Worm (Caenorhabditis elegans) whole organism, L4 larva: Measurements from ENCODE around the gene K08D12.3.
A peak's percentile ranks its signal among the peaks of the same experiment; 100 is the strongest.
"Not testable (repeated sequence)": the region's sequence is repeated elsewhere in the genome, so short reads cannot be mapped to it uniquely, and the experiment has no call there.

Experiments
- F26F4.8 ChIP-seq: fragments of 200-800 bp; sonication (Bioruptor generic); conservative IDR thresholded peaks from 2 replicates; pipeline ENCODE4 v1.3.6; 2022; ENCODE audit warnings: missing genetic modification characterization, missing compliant biosample characterization
- Y48G9A.11 ChIP-seq: fragments of 200-800 bp; sonication (Bioruptor generic); IDR thresholded peaks from 2 replicates; pipeline ENCODE4 v1.3.6; 2022; ENCODE audit warnings: missing genetic modification reagents, missing genetic modification characterization, missing compliant biosample characterization
- aly-2 ChIP-seq: sonication (generic microtip); optimal IDR thresholded peaks from 2 replicates; lab custom pipeline; 2018; ENCODE audit warnings: missing biosample characterization, missing genetic modification characterization
- ama-1 ChIP-seq: fragments of 150-350 bp; optimal IDR thresholded peaks from 2 replicates; lab custom pipeline; 2014; ENCODE audit warnings: inconsistent platforms, mixed read lengths
- arid-1 ChIP-seq: fragments of 200-800 bp; sonication (Bioruptor generic); conservative IDR thresholded peaks from 2 replicates; pipeline ENCODE4 v1.3.6; 2022; ENCODE audit warnings: missing genetic modification reagents, missing genetic modification characterization, missing compliant biosample characterization
- ceh-20 ChIP-seq: fragments of 200-800 bp; sonication (Bioruptor generic); IDR thresholded peaks from 2 replicates; pipeline ENCODE4 v1.3.6; 2022; ENCODE audit warnings: missing genetic modification reagents, missing genetic modification characterization, missing compliant biosample characterization
- ceh-44 ChIP-seq: fragments of 200-800 bp; sonication (Bioruptor generic); IDR thresholded peaks from 2 replicates; pipeline ENCODE4 v1.3.6; 2022; ENCODE audit warnings: missing genetic modification reagents, missing genetic modification characterization, missing compliant biosample characterization
- ces-1 ChIP-seq: fragments of 150-350 bp; sonication (generic microtip); optimal IDR thresholded peaks from 4 replicates; lab custom pipeline; 2014; ENCODE audit warnings: missing biosample characterization, missing genetic modification reagents, missing genetic modification characterization
- cey-2 ChIP-seq: sonication (generic microtip); optimal IDR thresholded peaks from 3 replicates; lab custom pipeline; 2017; ENCODE audit warnings: missing genetic modification characterization, mild to moderate bottlenecking, missing compliant biosample characterization, antibody characterized with exemption, borderline replicate concordance; ENCODE audit not compliant: insufficient read depth
- daf-12 ChIP-seq: fragments of 150-350 bp; optimal IDR thresholded peaks from 2 replicates; lab custom pipeline; 2014; ENCODE audit warnings: missing biosample characterization, missing genetic modification reagents, missing genetic modification characterization
- daf-16 ChIP-seq, 3 experiments: sonication (generic microtip); optimal IDR thresholded peaks; 2 replicates each; lab custom pipeline; 2016 to 2017; ENCODE audit warnings: missing genetic modification characterization in 3 of 3, missing genetic modification reagents in 3 of 3, mild to moderate bottlenecking in 2 of 3, missing compliant biosample characterization in 2 of 3, missing biosample characterization in 1 of 3, moderate library complexity in 1 of 3
- daf-19 ChIP-seq: fragments of 200-800 bp; sonication (Bioruptor generic); conservative IDR thresholded peaks from 2 replicates; pipeline ENCODE4 v1.3.6; 2022; ENCODE audit warnings: missing genetic modification characterization, missing compliant biosample characterization
- dmd-8 ChIP-seq: fragments of 200-800 bp; sonication (Bioruptor generic); IDR thresholded peaks from 2 replicates; pipeline ENCODE4 v1.3.6; 2022; ENCODE audit warnings: missing genetic modification characterization, missing compliant biosample characterization
- gei-8 ChIP-seq: fragments of 200-800 bp; sonication (Bioruptor generic); optimal IDR thresholded peaks from 2 replicates; lab custom pipeline; 2018; ENCODE audit warnings: mild to moderate bottlenecking, missing genetic modification characterization, missing compliant biosample characterization
- hif-1 ChIP-seq, 2 experiments: sonication (generic microtip); optimal IDR thresholded peaks; 2 replicates each; lab custom pipeline; 2016 to 2017; ENCODE audit warnings: missing compliant biosample characterization in 2 of 2, missing genetic modification characterization in 2 of 2, missing genetic modification reagents in 2 of 2, missing genotype in 2 of 2, mild to moderate bottlenecking in 1 of 2
- jun-1 ChIP-seq: fragments of 150-350 bp; optimal IDR thresholded peaks from 2 replicates; lab custom pipeline; 2014; ENCODE audit warnings: missing biosample characterization, missing genetic modification reagents, missing genetic modification characterization
- lin-15B ChIP-seq: fragments of 150-350 bp; sonication (generic microtip); optimal IDR thresholded peaks from 3 replicates; lab custom pipeline; 2014; ENCODE audit warnings: missing biosample characterization, missing genetic modification characterization
- lin-29 ChIP-seq: fragments of 200-800 bp; sonication (Bioruptor generic); IDR thresholded peaks from 2 replicates; pipeline ENCODE4 v1.3.6; 2022; ENCODE audit warnings: missing genetic modification reagents, missing genetic modification characterization, missing compliant biosample characterization
- lin-38 ChIP-seq: fragments of 200-800 bp; sonication (Bioruptor generic); IDR thresholded peaks from 2 replicates; pipeline ENCODE4 v1.3.6; 2022; ENCODE audit warnings: missing genetic modification reagents, missing genetic modification characterization, missing compliant biosample characterization
- lir-3 ChIP-seq: sonication (generic microtip); optimal IDR thresholded peaks from 2 replicates; lab custom pipeline; 2016; ENCODE audit warnings: mild to moderate bottlenecking, missing genetic modification characterization, missing compliant biosample characterization
- madf-9 ChIP-seq: fragments of 200-800 bp; sonication (Bioruptor generic); conservative IDR thresholded peaks from 2 replicates; pipeline ENCODE4 v1.3.6; 2022; ENCODE audit warnings: missing genetic modification reagents, missing genetic modification characterization, missing compliant biosample characterization
- mdt-29 ChIP-seq: fragments of 200-800 bp; sonication (Bioruptor generic); IDR thresholded peaks from 2 replicates; pipeline ENCODE4 v1.3.6; 2022; ENCODE audit warnings: missing genetic modification reagents, missing genetic modification characterization, missing compliant biosample characterization
- mes-2 ChIP-seq: sonication (generic microtip); optimal IDR thresholded peaks from 2 replicates; lab custom pipeline; 2016; ENCODE audit warnings: missing genotype, mild to moderate bottlenecking, missing genetic modification characterization, missing compliant biosample characterization; ENCODE audit not compliant: poor library complexity, severe bottlenecking
- mxl-2 ChIP-seq: fragments of 200-800 bp; sonication (Bioruptor generic); conservative IDR thresholded peaks from 2 replicates; pipeline ENCODE4 v1.3.6; 2022; ENCODE audit warnings: missing genetic modification reagents, missing genetic modification characterization, missing compliant biosample characterization
- nhr-6 ChIP-seq: fragments of 150-350 bp; optimal IDR thresholded peaks from 2 replicates; lab custom pipeline; 2014; ENCODE audit warnings: missing biosample characterization, missing genetic modification characterization
- pha-4 ChIP-seq, 2 experiments: fragments of 150-350 bp in 1 of 2; fragments of 200-800 bp in 1 of 2; sonication (Bioruptor generic) in 1 of 2; IDR thresholded peaks in 1 of 2; optimal IDR thresholded peaks in 1 of 2; 2 replicates each; pipeline versions ENCODE4 v1.3.6 to Lab custom; 2014 to 2022; ENCODE audit warnings: missing genetic modification characterization in 2 of 2, missing genetic modification reagents in 2 of 2, missing biosample characterization in 1 of 2, missing compliant biosample characterization in 1 of 2
- set-16 ChIP-seq: fragments of 200-800 bp; sonication (Bioruptor generic); IDR thresholded peaks from 2 replicates; pipeline ENCODE4 v1.3.6; 2022; ENCODE audit warnings: missing genetic modification reagents, missing genetic modification characterization, missing compliant biosample characterization
- skn-1 ChIP-seq: fragments of 150-350 bp; optimal IDR thresholded peaks from 2 replicates; lab custom pipeline; 2014; ENCODE audit warnings: missing biosample characterization, missing genetic modification characterization
- snpc-1.2 ChIP-seq: fragments of 200-800 bp; sonication (Bioruptor generic); IDR thresholded peaks from 2 replicates; pipeline ENCODE4 v1.3.6; 2022; ENCODE audit warnings: missing genetic modification reagents, missing genetic modification characterization, missing compliant biosample characterization
- tag-97 ChIP-seq: fragments of 200-800 bp; sonication (Bioruptor generic); IDR thresholded peaks from 2 replicates; pipeline ENCODE4 v1.3.6; 2022; ENCODE audit warnings: missing genetic modification characterization, missing compliant biosample characterization
- tra-1 ChIP-seq: fragments of 200-800 bp; sonication (Bioruptor generic); IDR thresholded peaks from 2 replicates; pipeline ENCODE4 v1.3.6; 2022; ENCODE audit warnings: missing genetic modification reagents, missing genetic modification characterization, missing compliant biosample characterization
- unc-130 ChIP-seq: sonication (generic microtip); optimal IDR thresholded peaks from 2 replicates; lab custom pipeline; 2016; ENCODE audit warnings: missing genetic modification reagents, missing genetic modification characterization, missing compliant biosample characterization
- vab-7 ChIP-seq: fragments of 200-800 bp; sonication (Bioruptor generic); IDR thresholded peaks from 2 replicates; pipeline ENCODE4 v1.3.6; 2022; ENCODE audit warnings: missing genetic modification reagents, missing genetic modification characterization, missing compliant biosample characterization
- zag-1 ChIP-seq: fragments of 150-350 bp; optimal IDR thresholded peaks from 2 replicates; lab custom pipeline; 2014; ENCODE audit warnings: missing biosample characterization, missing genetic modification characterization
- zfp-2 ChIP-seq: sonication (generic microtip); optimal IDR thresholded peaks from 2 replicates; lab custom pipeline; 2016; ENCODE audit warnings: mild to moderate bottlenecking, missing genetic modification characterization, missing compliant biosample characterization
- zfp-3 ChIP-seq: fragments of 200-800 bp; sonication (Bioruptor generic); conservative IDR thresholded peaks from 2 replicates; pipeline ENCODE4 v1.3.6; 2022; ENCODE audit warnings: missing genetic modification reagents, missing genetic modification characterization, missing compliant biosample characterization
- ztf-11 ChIP-seq: fragments of 150-350 bp; optimal IDR thresholded peaks from 2 replicates; lab custom pipeline; 2014; ENCODE audit warnings: missing biosample characterization, missing genetic modification characterization
- ztf-7 ChIP-seq: fragments of 150-350 bp; optimal IDR thresholded peaks from 2 replicates; lab custom pipeline; 2014; ENCODE audit warnings: missing biosample characterization, missing genetic modification characterization

K08D12.3 gene

DNA sequence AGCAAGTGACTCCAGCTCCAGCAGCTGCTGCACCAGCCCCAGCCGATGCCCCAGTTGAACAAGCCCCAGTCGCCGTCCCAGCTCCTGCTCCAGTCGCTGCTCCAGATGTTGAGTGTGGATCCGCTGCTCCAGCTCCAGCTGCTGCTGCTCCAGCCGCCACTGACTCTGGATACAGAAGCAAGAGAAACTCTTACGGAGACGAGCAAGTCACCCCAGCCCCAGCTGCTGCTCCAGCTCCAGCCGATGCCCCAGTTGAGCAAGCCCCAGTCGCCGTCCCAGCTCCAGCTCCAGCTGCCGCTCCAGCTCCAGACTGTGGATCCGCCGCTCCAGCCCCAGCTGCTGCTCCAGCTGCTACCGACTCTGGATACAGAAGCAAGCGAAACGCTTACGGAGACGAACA lies 11.5 kb downstream of the K08D12.3 start:
- peak; percentile 36; the same call in 1 of the 2 replicates for TF ChIP-seq tra-1 (GFP tag; lab: Robert Waterston, UW)
- peak; percentile 7; the same call in 1 of the 2 replicates for TF ChIP-seq ceh-20 (GFP tag; lab: Robert Waterston, UW)
- no peak for TF ChIP-seq cey-2 (tag; lab: Kevin White, UChicago)
- TF ChIP-seq set-16 (GFP tag; lab: Robert Waterston, UW) = peak; percentile 96

DNA sequence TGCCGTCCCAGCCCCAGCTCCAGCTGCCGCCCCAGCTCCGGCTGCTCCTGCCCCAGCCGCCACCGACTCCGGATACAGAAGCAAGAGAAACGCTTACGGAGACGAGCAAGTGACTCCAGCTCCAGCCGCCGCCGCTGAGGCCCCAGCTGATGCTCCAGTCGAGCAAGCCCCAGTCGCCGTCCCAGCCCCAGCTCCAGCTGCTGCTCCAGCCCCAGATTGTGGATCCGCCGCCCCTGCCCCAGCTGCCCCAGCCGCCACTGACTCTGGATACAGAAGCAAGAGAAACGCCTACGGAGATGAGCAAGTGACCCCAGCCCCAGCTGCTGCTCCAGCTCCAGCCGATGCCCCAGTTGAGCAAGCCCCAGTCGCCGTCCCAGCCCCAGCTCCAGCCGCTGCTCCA lies 12.4 kb downstream of the K08D12.3 start:
- TF ChIP-seq pha-4 (GFP tag; IDR thresholded peaks at IDR 0.05; lab: Robert Waterston, UW) = 0 out of 2 replicates have a peak, but pooled peaks have one; percentile 66
- TF ChIP-seq pha-4 (tag; optimal IDR thresholded peaks at IDR 0.05; lab: Kevin White, UChicago) = not testable (repeated sequence)
- TF ChIP-seq vab-7 = 0 out of 2 replicates have a peak, but pooled peaks have one; percentile 25
- 0 out of 2 replicates have a peak, but pooled peaks have one; percentile 30 for TF ChIP-seq madf-9 (GFP tag; lab: Robert Waterston, UW)
- TF ChIP-seq snpc-1.2 (GFP tag; lab: Robert Waterston, UW) = 0 out of 2 replicates have a peak, but pooled peaks have one; percentile 36
- 0 out of 2 replicates have a peak, but pooled peaks have one; percentile 36 for TF ChIP-seq dmd-8 (GFP tag; lab: Robert Waterston, UW)
- TF ChIP-seq F26F4.8 (GFP tag; lab: Robert Waterston, UW) = peak; percentile 43; the same call in 1 of the 2 replicates
- TF ChIP-seq lin-38 (GFP tag; lab: Robert Waterston, UW) = peak; percentile 28
- peak; percentile 99 for TF ChIP-seq set-16 (GFP tag; lab: Robert Waterston, UW)
- peak; percentile 60; the same call in 1 of the 2 replicates for TF ChIP-seq zfp-3
- TF ChIP-seq ceh-20 (GFP tag; lab: Robert Waterston, UW) = peak; percentile 50; the same call in 1 of the 2 replicates

DNA sequence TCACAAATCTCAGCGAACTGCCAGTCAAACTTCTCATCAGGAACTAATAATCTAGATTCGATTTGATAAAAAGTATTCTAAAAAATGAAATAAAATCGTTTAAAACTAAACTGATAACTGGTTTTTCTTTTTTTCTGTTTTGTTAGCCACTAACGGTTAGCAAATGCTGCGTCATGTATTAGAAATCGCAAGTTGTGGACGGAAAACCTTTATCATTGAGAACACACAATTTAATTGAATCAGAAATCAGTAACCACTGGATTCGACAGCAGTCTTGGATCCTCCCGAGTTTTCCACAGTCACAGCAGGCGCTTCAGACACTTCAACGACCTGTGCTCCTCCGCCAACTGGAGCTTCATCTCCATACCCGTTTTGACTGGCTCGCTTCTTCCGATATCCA lies 12.9 kb downstream of the K08D12.3 start:
- TF ChIP-seq hif-1 (tag; optimal IDR thresholded peaks at IDR 0.05; lab: Kevin White, UChicago) = no peak
- TF ChIP-seq ztf-11 (tag; lab: Kevin White, UChicago) = no peak
- no peak for TF ChIP-seq jun-1 (tag; lab: Kevin White, UChicago)
- TF ChIP-seq gei-8 (GFP tag; lab: Kevin White, UChicago) = no peak
- 0 out of 2 replicates have a peak, but pooled peaks have one; percentile 6 for TF ChIP-seq mxl-2 (GFP tag; lab: Robert Waterston, UW)
- TF ChIP-seq daf-16 (GFP tag; optimal IDR thresholded peaks at IDR 0.05; lab: Kevin White, UChicago) = no peak
- no peak for TF ChIP-seq daf-16 (tag; optimal IDR thresholded peaks at IDR 0.05; lab: Kevin White, UChicago)
- TF ChIP-seq tag-97 (GFP tag; lab: Robert Waterston, UW) = no peak
- TF ChIP-seq zfp-2 (tag; lab: Kevin White, UChicago) = no peak
- TF ChIP-seq zfp-3 = peak; percentile 89
- no peak for TF ChIP-seq skn-1
- TF ChIP-seq ama-1 (lab: Kevin White, UChicago) = peak; percentile 46
- no peak for TF ChIP-seq ces-1 (GFP tag; lab: Kevin White, UChicago)
- TF ChIP-seq zag-1 (tag; lab: Kevin White, UChicago) = no peak
- no peak for TF ChIP-seq lin-15B (tag; lab: Kevin White, UChicago)
- no peak for TF ChIP-seq mdt-29 (GFP tag; lab: Robert Waterston, UW)
- TF ChIP-seq daf-12 (tag; lab: Kevin White, UChicago) = no peak
- TF ChIP-seq vab-7 = no peak
- 0 out of 2 replicates have a peak, but pooled peaks have one; percentile 6 for TF ChIP-seq madf-9 (GFP tag; lab: Robert Waterston, UW)
- TF ChIP-seq nhr-6 (tag; lab: Kevin White, UChicago) = no peak
- no peak for TF ChIP-seq daf-19
- TF ChIP-seq Y48G9A.11 (GFP tag; lab: Robert Waterston, UW) = no peak; the same call in 1 of the 2 replicates
- TF ChIP-seq mes-2 (tag; lab: Kevin White, UChicago) = no peak
- no peak for TF ChIP-seq ceh-44 (GFP tag; lab: Robert Waterston, UW)
- TF ChIP-seq aly-2 (tag; lab: Kevin White, UChicago) = peak; percentile 76
- no peak for TF ChIP-seq lir-3
- no peak for TF ChIP-seq arid-1
- TF ChIP-seq unc-130 = no peak
- TF ChIP-seq lin-29 (GFP tag; lab: Robert Waterston, UW) = no peak
- TF ChIP-seq ztf-7 (tag; lab: Kevin White, UChicago) = no peak
- TF ChIP-seq, all 104 proteins: peak for 5
